Worm (Caenorhabditis elegans) whole organism, early embryonic: ENCODE measurements around the gene ZK1086.2.

Experiments used
- B0310.2 ChIP-seq: sonication (generic microtip); optimal IDR thresholded peaks from 2 replicates; lab custom pipeline; 2016; ENCODE audit warnings: mild to moderate bottlenecking, missing genetic modification characterization, missing compliant biosample characterization
- F13C5.2 ChIP-seq: sonication (generic microtip); optimal IDR thresholded peaks from 2 replicates; lab custom pipeline; 2017; ENCODE audit warnings: mild to moderate bottlenecking, missing genetic modification characterization, inconsistent platforms, missing compliant biosample characterization
- aly-1 ChIP-seq: sonication (generic microtip); optimal IDR thresholded peaks from 2 replicates; lab custom pipeline; 2016; ENCODE audit warnings: missing genetic modification characterization, missing compliant biosample characterization
- ama-1 ChIP-seq: fragments of 150-350 bp; optimal IDR thresholded peaks from 2 replicates; lab custom pipeline; 2014
- ceh-36 ChIP-seq: sonication (generic microtip); optimal IDR thresholded peaks from 2 replicates; lab custom pipeline; 2016; ENCODE audit warnings: missing genetic modification characterization, inconsistent platforms, missing compliant biosample characterization
- ets-7 ChIP-seq: sonication (generic microtip); optimal IDR thresholded peaks from 2 replicates; lab custom pipeline; 2016; ENCODE audit warnings: missing genotype, missing genetic modification characterization, missing compliant biosample characterization
- flt-1 ChIP-seq: fragments of 200-800 bp; sonication (Bioruptor generic); IDR thresholded peaks from 2 replicates; pipeline ENCODE4 v1.3.6; 2022; ENCODE audit warnings: missing genetic modification characterization, missing compliant biosample characterization
- hmg-4 ChIP-seq: fragments of 200-800 bp; sonication (Bioruptor generic); optimal IDR thresholded peaks from 2 replicates; lab custom pipeline; 2018; ENCODE audit warnings: mild to moderate bottlenecking, missing genetic modification characterization, missing compliant biosample characterization
- hnd-1 ChIP-seq: sonication (generic microtip); optimal IDR thresholded peaks from 2 replicates; lab custom pipeline; 2016; ENCODE audit warnings: missing genetic modification characterization, missing compliant biosample characterization
- pes-1 ChIP-seq: fragments of 200-800 bp; sonication (Bioruptor generic); IDR thresholded peaks from 2 replicates; pipeline ENCODE4 v1.3.6; 2022; ENCODE audit warnings: missing genetic modification reagents, missing genetic modification characterization, missing compliant biosample characterization
- scrt-1 ChIP-seq: fragments of 200-800 bp; sonication (Bioruptor generic); IDR thresholded peaks from 2 replicates; pipeline ENCODE4 v1.3.6; 2022; ENCODE audit warnings: missing genetic modification characterization, missing compliant biosample characterization
- tbx-11 ChIP-seq: fragments of 200-800 bp; sonication (Bioruptor generic); IDR thresholded peaks from 2 replicates; pipeline ENCODE4 v1.3.6; 2022; ENCODE audit warnings: missing genetic modification characterization, missing compliant biosample characterization
- tra-4 ChIP-seq: sonication (generic microtip); optimal IDR thresholded peaks from 2 replicates; lab custom pipeline; 2017; ENCODE audit warnings: missing genetic modification characterization, missing compliant biosample characterization

DNA sequence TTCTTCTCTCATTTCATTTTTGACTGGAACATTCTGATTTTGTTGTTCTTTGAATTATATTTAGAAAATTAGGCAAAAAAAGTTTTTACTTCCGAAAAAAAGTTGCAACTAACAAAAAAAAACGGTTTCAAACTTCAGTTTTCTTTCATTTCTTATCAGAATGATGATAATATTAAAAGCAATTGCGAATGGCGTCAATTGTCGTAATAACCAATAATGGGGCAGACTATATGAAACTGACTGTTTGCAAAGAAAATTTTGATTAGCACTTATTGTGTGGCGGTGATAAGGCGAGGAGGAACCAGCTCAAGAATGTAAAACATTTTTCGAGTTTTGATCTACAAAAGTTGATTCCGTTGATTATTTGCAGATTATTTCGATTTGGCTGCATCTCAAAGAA, 20.7 kb downstream of the ZK1086.2 start:
- TF ChIP-seq pes-1 (GFP tag; lab: Robert Waterston, UW), result no peak
- no peak for TF ChIP-seq hnd-1
- no peak for TF ChIP-seq ama-1 (lab: Kevin White, UChicago)
- TF ChIP-seq ceh-36 (tag; lab: Kevin White, UChicago), result no peak
- no peak for TF ChIP-seq tbx-11
- TF ChIP-seq ets-7, result no peak
- no peak for TF ChIP-seq B0310.2 (tag; lab: Kevin White, UChicago)
- no peak for TF ChIP-seq scrt-1 (GFP tag; lab: Robert Waterston, UW)
- TF ChIP-seq hmg-4, result no peak
- TF ChIP-seq flt-1, result no peak
- TF ChIP-seq F13C5.2 (tag; lab: Kevin White, UChicago), result no peak
- TF ChIP-seq aly-1, result no peak
- TF ChIP-seq tra-4 (tag; lab: Kevin White, UChicago), result no peak
